Worm (Caenorhabditis elegans) whole organism, young adult: ENCODE measurements around the gene clec-56.

Experiments
- F10E7.11 ChIP-seq: sonication (generic microtip); optimal IDR thresholded peaks from 2 replicates; lab custom pipeline; 2017; ENCODE audit warnings: mild to moderate bottlenecking, missing genetic modification characterization, moderate library complexity, missing compliant biosample characterization
- akir-1 ChIP-seq: fragments of 200-800 bp; sonication (Bioruptor generic); optimal IDR thresholded peaks from 2 replicates; lab custom pipeline; 2018; ENCODE audit warnings: mild to moderate bottlenecking, missing genetic modification characterization, moderate library complexity, missing compliant biosample characterization
- attf-6 ChIP-seq: fragments of 200-800 bp; sonication (Bioruptor generic); IDR thresholded peaks from 2 replicates; pipeline ENCODE4 v1.3.6; 2022; ENCODE audit warnings: missing genetic modification reagents, missing genetic modification characterization, missing compliant biosample characterization
- ceh-27 ChIP-seq: fragments of 200-800 bp; sonication (Bioruptor generic); optimal IDR thresholded peaks from 2 replicates; lab custom pipeline; 2018; ENCODE audit warnings: mild to moderate bottlenecking, missing genetic modification characterization, moderate library complexity, missing compliant biosample characterization
- dpl-1 ChIP-seq: fragments of 150-350 bp; optimal IDR thresholded peaks from 2 replicates; lab custom pipeline; 2014; ENCODE audit warnings: missing biosample characterization, missing genetic modification reagents, missing genetic modification characterization
- ekl-4 ChIP-seq: fragments of 200-800 bp; sonication (Bioruptor generic); IDR thresholded peaks from 2 replicates; pipeline ENCODE4 v1.3.6; 2022; ENCODE audit warnings: missing genetic modification reagents, missing genetic modification characterization, missing compliant biosample characterization
- hrde-1 ChIP-seq: sonication (generic microtip); optimal IDR thresholded peaks from 2 replicates; lab custom pipeline; 2016; ENCODE audit warnings: missing genetic modification characterization, mild to moderate bottlenecking, missing compliant biosample characterization, moderate library complexity, missing genotype, missing genetic modification reagents, borderline replicate concordance
- nhr-80 ChIP-seq: sonication (generic microtip); optimal IDR thresholded peaks from 2 replicates; lab custom pipeline; 2016; ENCODE audit warnings: missing genetic modification characterization, missing compliant biosample characterization
- sea-2 ChIP-seq: fragments of 200-800 bp; sonication (Bioruptor generic); IDR thresholded peaks from 2 replicates; pipeline ENCODE4 v1.3.6; 2022; ENCODE audit warnings: missing genetic modification characterization, missing compliant biosample characterization
- snpc-1.3 ChIP-seq: sonication (generic microtip); optimal IDR thresholded peaks from 2 replicates; lab custom pipeline; 2017; ENCODE audit warnings: missing genetic modification characterization, mild to moderate bottlenecking, missing compliant biosample characterization, antibody characterized with exemption, moderate library complexity, missing genotype, missing genetic modification reagents; ENCODE audit not compliant: insufficient read depth
- tbx-9 ChIP-seq: sonication (generic microtip); optimal IDR thresholded peaks from 2 replicates; lab custom pipeline; 2016; ENCODE audit warnings: borderline replicate concordance, missing genetic modification characterization, inconsistent platforms, missing compliant biosample characterization

ce11 chrV:14519268-14519667 lies 45.1 kb downstream of the clec-56 start, which contains the start of gene R02D5.8:
- TF ChIP-seq snpc-1.3 (no peak), ekl-4 (GFP tag; lab: Robert Waterston, UW) (no peak), F10E7.11 (no peak), hrde-1 (tag; lab: Kevin White, UChicago) (no peak), sea-2 (GFP tag; lab: Robert Waterston, UW) (no peak), attf-6 (GFP tag; lab: Robert Waterston, UW) (no peak), ceh-27 (no peak), tbx-9 (no peak), akir-1 (GFP tag; lab: Kevin White, UChicago) (no peak), nhr-80 (tag; lab: Kevin White, UChicago) (no peak), dpl-1 (GFP tag; lab: Kevin White, UChicago) (no peak)
